Fruit fly (Drosophila melanogaster) whole organism, embryonic: ENCODE results near the gene CG13603.

Source experiments
- Atf6 ChIP-seq: fragments of 200-800 bp; sonication (Bioruptor generic); IDR thresholded peaks from 2 replicates; pipeline ENCODE4 v1.3.6; 2022; ENCODE audit warnings: missing biosample characterization, missing genetic modification characterization
- B-H1 ChIP-seq: fragments of 200-800 bp; sonication (Bioruptor generic); IDR thresholded peaks from 3 replicates; pipeline ENCODE4 v1.3.6; 2022; ENCODE audit warnings: missing biosample characterization, missing genetic modification characterization
- CG10959 ChIP-seq: fragments of 200-800 bp; sonication (Bioruptor generic); IDR thresholded peaks from 2 replicates; pipeline ENCODE4 v1.3.6; 2022; ENCODE audit warnings: missing biosample characterization, missing genetic modification characterization
- CG11695 ChIP-seq: fragments of 200-800 bp; sonication (Bioruptor generic); IDR thresholded peaks from 3 replicates; pipeline ENCODE4 v1.3.6; 2022; ENCODE audit warnings: missing biosample characterization, missing genetic modification characterization
- CG12744 ChIP-seq: fragments of 200-800 bp; sonication (Bioruptor generic); optimal IDR thresholded peaks from 2 replicates; lab custom pipeline; 2016; ENCODE audit warnings: missing biosample characterization, missing genetic modification characterization
- CG12769 ChIP-seq: fragments of 200-800 bp; sonication (Bioruptor generic); optimal IDR thresholded peaks from 2 replicates; lab custom pipeline; 2019; ENCODE audit warnings: missing biosample characterization, mild to moderate bottlenecking, missing genetic modification characterization, moderate library complexity
- CG13624 ChIP-seq: fragments of 200-800 bp; sonication (Bioruptor generic); optimal IDR thresholded peaks from 2 replicates; lab custom pipeline; 2016; ENCODE audit warnings: missing biosample characterization, missing genetic modification characterization
- CG16863 ChIP-seq: fragments of 200-800 bp; sonication (Bioruptor generic); optimal IDR thresholded peaks from 3 replicates; lab custom pipeline; 2016; ENCODE audit warnings: missing biosample characterization, missing genetic modification characterization
- CG18619 ChIP-seq: fragments of 200-800 bp; sonication (Bioruptor generic); optimal IDR thresholded peaks from 3 replicates; lab custom pipeline; 2017; ENCODE audit warnings: missing biosample characterization, mild to moderate bottlenecking, missing genetic modification characterization
- CG2678 ChIP-seq: fragments of 200-800 bp; sonication (Bioruptor generic); optimal IDR thresholded peaks from 3 replicates; lab custom pipeline; 2019; ENCODE audit warnings: missing biosample characterization, mild to moderate bottlenecking, missing genetic modification characterization, moderate library complexity
- CG4730 ChIP-seq: fragments of 200-800 bp; sonication (Bioruptor generic); IDR thresholded peaks from 2 replicates; pipeline ENCODE4 v1.3.6; 2022; ENCODE audit warnings: missing biosample characterization, missing genetic modification characterization
- CG7372 ChIP-seq: fragments of 200-800 bp; sonication (Bioruptor generic); IDR thresholded peaks from 2 replicates; pipeline ENCODE4 v1.3.6; 2022; ENCODE audit warnings: missing biosample characterization, missing genetic modification characterization
- CG7963 ChIP-seq: fragments of 200-800 bp; sonication (Bioruptor generic); IDR thresholded peaks from 3 replicates; pipeline ENCODE4 v1.3.6; 2022; ENCODE audit warnings: missing biosample characterization, missing genetic modification characterization; ENCODE audit not compliant: partially characterized antibody
- CG8359 ChIP-seq: fragments of 200-800 bp; sonication (Bioruptor generic); optimal IDR thresholded peaks from 2 replicates; lab custom pipeline; 2017; ENCODE audit warnings: missing biosample characterization, mild to moderate bottlenecking, missing genetic modification characterization, borderline replicate concordance
- CrebB ChIP-seq: fragments of 200-800 bp; sonication (Bioruptor generic); optimal IDR thresholded peaks from 3 replicates; lab custom pipeline; 2018; ENCODE audit warnings: missing biosample characterization, mild to moderate bottlenecking, missing genetic modification characterization
- Fer3 ChIP-seq: fragments of 200-800 bp; sonication (Bioruptor generic); optimal IDR thresholded peaks from 2 replicates; lab custom pipeline; 2018; ENCODE audit warnings: missing biosample characterization, mild to moderate bottlenecking, missing genetic modification characterization, moderate library complexity
- HHEX ChIP-seq: fragments of 200-800 bp; sonication (Bioruptor generic); optimal IDR thresholded peaks from 3 replicates; lab custom pipeline; 2017; ENCODE audit warnings: missing biosample characterization, mild to moderate bottlenecking, missing genetic modification characterization, missing genetic modification reagents
- HLH3B ChIP-seq: fragments of 200-800 bp; sonication (Bioruptor generic); IDR thresholded peaks from 2 replicates; pipeline ENCODE4 v1.3.6; 2022; ENCODE audit warnings: missing biosample characterization, missing genetic modification characterization
- PHDP ChIP-seq: fragments of 200-800 bp; sonication (Bioruptor generic); optimal IDR thresholded peaks from 3 replicates; lab custom pipeline; 2018; ENCODE audit warnings: missing biosample characterization, mild to moderate bottlenecking, missing genetic modification characterization, moderate library complexity
- Sox102F ChIP-seq: fragments of 200-800 bp; sonication (Bioruptor generic); optimal IDR thresholded peaks from 2 replicates; lab custom pipeline; 2018; ENCODE audit warnings: missing biosample characterization, mild to moderate bottlenecking, missing genetic modification characterization, moderate library complexity
- Tbp ChIP-seq: fragments of >200 bp; optimal IDR thresholded peaks from 2 replicates; lab custom pipeline; 2018; ENCODE audit warnings: missing biosample characterization, missing genetic modification characterization
- Xrp1 ChIP-seq: fragments of 200-800 bp; sonication (Bioruptor generic); IDR thresholded peaks from 2 replicates; pipeline ENCODE4 v1.3.6; 2022; ENCODE audit warnings: missing biosample characterization, missing genetic modification characterization
- abd-A ChIP-seq: fragments of 200-800 bp; sonication (Bioruptor generic); optimal IDR thresholded peaks from 3 replicates; lab custom pipeline; 2019; ENCODE audit warnings: missing biosample characterization, mild to moderate bottlenecking, missing genetic modification characterization, moderate library complexity
- ac ChIP-seq: fragments of 200-800 bp; sonication (Bioruptor generic); optimal IDR thresholded peaks from 3 replicates; lab custom pipeline; 2017; ENCODE audit warnings: missing biosample characterization, mild to moderate bottlenecking, missing genetic modification characterization
- bowl ChIP-seq: fragments of 200-800 bp; sonication (Bioruptor generic); IDR thresholded peaks from 2 replicates; pipeline ENCODE4 v1.3.6; 2022; ENCODE audit warnings: missing biosample characterization, missing genetic modification characterization
- caup ChIP-seq: fragments of 200-800 bp; sonication (Bioruptor generic); optimal IDR thresholded peaks from 3 replicates; lab custom pipeline; 2017; ENCODE audit warnings: missing biosample characterization, mild to moderate bottlenecking, missing genetic modification characterization, moderate library complexity; ENCODE audit not compliant: severe bottlenecking
- disco-r ChIP-seq: fragments of 200-800 bp; sonication (Bioruptor generic); optimal IDR thresholded peaks from 2 replicates; lab custom pipeline; 2016; ENCODE audit warnings: missing biosample characterization, missing genetic modification characterization
- dmrt11E ChIP-seq: fragments of 200-800 bp; sonication (Bioruptor generic); optimal IDR thresholded peaks from 3 replicates; lab custom pipeline; 2018; ENCODE audit warnings: missing biosample characterization, mild to moderate bottlenecking, missing genetic modification characterization, moderate library complexity
- dmrt99B ChIP-seq: fragments of 200-800 bp; sonication (Bioruptor generic); optimal IDR thresholded peaks from 2 replicates; lab custom pipeline; 2018; ENCODE audit warnings: missing biosample characterization, mild to moderate bottlenecking, missing genetic modification characterization, moderate library complexity
- fd3F ChIP-seq: fragments of 200-800 bp; sonication (Bioruptor generic); optimal IDR thresholded peaks from 2 replicates; lab custom pipeline; 2018; ENCODE audit warnings: missing biosample characterization, mild to moderate bottlenecking, missing genetic modification characterization, moderate library complexity
- fd64A ChIP-seq: fragments of 200-800 bp; sonication (Bioruptor generic); optimal IDR thresholded peaks from 3 replicates; lab custom pipeline; 2018; ENCODE audit warnings: missing biosample characterization, mild to moderate bottlenecking, missing genetic modification characterization
- gem ChIP-seq: fragments of 200-800 bp; sonication (Bioruptor generic); optimal IDR thresholded peaks from 2 replicates; lab custom pipeline; 2019; ENCODE audit warnings: missing biosample characterization, mild to moderate bottlenecking, missing genetic modification characterization, moderate library complexity
- h ChIP-seq: fragments of >200 bp; optimal IDR thresholded peaks from 2 replicates; lab custom pipeline; 2017
- ind ChIP-seq: fragments of 200-800 bp; sonication (Bioruptor generic); optimal IDR thresholded peaks from 3 replicates; lab custom pipeline; 2016; ENCODE audit warnings: missing biosample characterization, missing genetic modification characterization
- klu ChIP-seq: fragments of 200-800 bp; sonication (Bioruptor generic); IDR thresholded peaks from 2 replicates; pipeline ENCODE4 v1.3.6; 2022; ENCODE audit warnings: missing biosample characterization, missing genetic modification characterization
- lola ChIP-seq, 3 experiments: fragments of >200 bp in 2 of 3; fragments of 200-800 bp in 1 of 3; sonication (Bioruptor generic) in 1 of 3; optimal IDR thresholded peaks; 2 replicates each; lab custom pipeline; 2017 to 2019; ENCODE audit warnings: missing biosample characterization in 3 of 3, missing genetic modification characterization in 3 of 3, mild to moderate bottlenecking in 1 of 3, moderate library complexity in 1 of 3
- pan ChIP-seq, 4 experiments: fragments of >200 bp in 3 of 4; fragments of 200-800 bp in 1 of 4; sonication (Bioruptor generic) in 1 of 4; optimal IDR thresholded peaks in 3 of 4; IDR thresholded peaks in 1 of 4; 2 replicates each; pipeline versions ENCODE4 v1.3.6 to Lab custom; 2017 to 2022; ENCODE audit warnings: missing biosample characterization in 2 of 4, missing genetic modification characterization in 2 of 4, mixed read lengths in 1 of 4
- psq ChIP-seq: fragments of 200-800 bp; sonication (Bioruptor generic); optimal IDR thresholded peaks from 2 replicates; lab custom pipeline; 2017; ENCODE audit warnings: missing biosample characterization, missing genetic modification characterization
- repo ChIP-seq: fragments of 200-800 bp; sonication (Bioruptor generic); optimal IDR thresholded peaks from 2 replicates; lab custom pipeline; 2016; ENCODE audit warnings: missing biosample characterization, missing genetic modification characterization
- rib ChIP-seq: fragments of 200-800 bp; sonication (Bioruptor generic); IDR thresholded peaks from 2 replicates; pipeline ENCODE4 v1.3.6; 2022; ENCODE audit warnings: missing biosample characterization, missing genetic modification characterization
- sc ChIP-seq, 3 experiments: fragments of >200 bp in 2 of 3; fragments of 200-800 bp in 1 of 3; sonication (Bioruptor generic) in 1 of 3; optimal IDR thresholded peaks; 2 replicates in 2 of 3; 3 replicates in 1 of 3; lab custom pipeline; 2017; ENCODE audit warnings: mild to moderate bottlenecking in 1 of 3, missing biosample characterization in 1 of 3, missing genetic modification characterization in 1 of 3, missing genetic modification reagents in 1 of 3
- scrt ChIP-seq: fragments of 200-800 bp; sonication (Bioruptor generic); optimal IDR thresholded peaks from 2 replicates; lab custom pipeline; 2018; ENCODE audit warnings: missing biosample characterization, mild to moderate bottlenecking, missing genetic modification characterization, moderate library complexity
- sd ChIP-seq: fragments of 200-800 bp; sonication (Bioruptor generic); optimal IDR thresholded peaks from 3 replicates; lab custom pipeline; 2018; ENCODE audit warnings: missing biosample characterization, mild to moderate bottlenecking, missing genetic modification characterization, moderate library complexity
- sens-2 ChIP-seq: fragments of 200-800 bp; sonication (Bioruptor generic); IDR thresholded peaks from 2 replicates; pipeline ENCODE4 v1.3.6; 2022; ENCODE audit warnings: missing biosample characterization, missing genetic modification characterization
- seq ChIP-seq: fragments of 200-800 bp; sonication (Bioruptor generic); IDR thresholded peaks from 2 replicates; pipeline ENCODE4 v1.3.6; 2022; ENCODE audit warnings: missing biosample characterization, missing genetic modification characterization
- slbo ChIP-seq: fragments of 200-800 bp; sonication (Bioruptor generic); IDR thresholded peaks from 2 replicates; pipeline ENCODE4 v1.3.6; 2022; ENCODE audit warnings: missing biosample characterization, missing genetic modification characterization
- sna ChIP-seq: fragments of 200-800 bp; sonication (Bioruptor generic); IDR thresholded peaks from 2 replicates; pipeline ENCODE4 v1.3.6; 2022; ENCODE audit warnings: missing biosample characterization, missing genetic modification characterization; ENCODE audit not compliant: partially characterized antibody
- sr ChIP-seq: fragments of 200-800 bp; sonication (Bioruptor generic); IDR thresholded peaks from 3 replicates; pipeline ENCODE4 v1.3.6; 2022; ENCODE audit warnings: missing biosample characterization, missing genetic modification characterization
- tll ChIP-seq, 2 experiments: fragments of 200-800 bp in 1 of 2; fragments of >200 bp in 1 of 2; sonication (Bioruptor generic) in 1 of 2; optimal IDR thresholded peaks; 2 replicates each; lab custom pipeline; 2017 to 2019; ENCODE audit warnings: missing biosample characterization in 2 of 2, missing genetic modification characterization in 2 of 2, mild to moderate bottlenecking in 1 of 2, moderate library complexity in 1 of 2

The CG13603 gene

dm6 chr3R:23969449-23969848 is 16.9 kb downstream of the CG13603 start (continued):
- TF ChIP-seq CG12769 (tag; lab: Kevin White, UChicago) (no peak), disco-r (GFP tag; lab: Kevin White, UChicago) (no peak), Tbp (GFP tag; lab: Kevin White, UChicago) (no peak), dmrt11E (tag; lab: Kevin White, UChicago) (no peak), fd3F (GFP tag; lab: Kevin White, UChicago) (peak; percentile 52), dmrt99B (peak; percentile 58), sd (tag; lab: Kevin White, UChicago) (peak; percentile 36), repo (GFP tag; lab: Kevin White, UChicago) (no peak), sens-2 (GFP tag; lab: Robert Waterston, UW) (peak; percentile 17; the same call in 1 of the 2 replicates), bowl (GFP tag; lab: Robert Waterston, UW) (no peak), Xrp1 (GFP tag; lab: Robert Waterston, UW) (no peak; the same call in 1 of the 2 replicates), fd64A (no peak), Sox102F (GFP tag; lab: Kevin White, UChicago) (peak; percentile 69), CG7963 (GFP tag; lab: Robert Waterston, UW) (no peak), tll (GFP tag; optimal IDR thresholded peaks at IDR 0.05; lab: Kevin White, UChicago) (no peak), CG13624 (GFP tag; lab: Kevin White, UChicago) (no peak), CG2678 (tag; lab: Kevin White, UChicago) (peak; percentile 78), CG8359 (GFP tag; lab: Kevin White, UChicago) (no peak), gem (tag; lab: Kevin White, UChicago) (peak; percentile 77), sc (optimal IDR thresholded peaks at IDR 0.05; lab: Kevin White, UChicago) (no peak), sc (GFP tag; optimal IDR thresholded peaks at IDR 0.05; lab: Kevin White, UChicago) (peak; percentile 20), CG10959 (no peak), HHEX (GFP tag; lab: Kevin White, UChicago) (peak; percentile 63), seq (no peak), CG12744 (GFP tag; lab: Kevin White, UChicago) (no peak), rib (GFP tag; lab: Robert Waterston, UW) (no peak), h (lab: Kevin White, UChicago) (no peak), sna (GFP tag; lab: Robert Waterston, UW) (no peak), PHDP (tag; lab: Kevin White, UChicago) (peak; percentile 67), CG11695 (GFP tag; lab: Robert Waterston, UW) (peak; percentile 65; the same call in 1 of the 3 replicates), CG4730 (GFP tag; lab: Robert Waterston, UW) (0 out of 2 replicates have a peak, but pooled peaks have one; percentile 40), ind (peak; percentile 26), CG16863 (GFP tag; lab: Kevin White, UChicago) (no peak), klu (peak; percentile 49; the same call in 1 of the 2 replicates), B-H1 (GFP tag; lab: Robert Waterston, UW) (peak; percentile 33; the same call in 2 of the 3 replicates), CG18619 (peak; percentile 31), CG7372 (no peak), HLH3B (GFP tag; lab: Robert Waterston, UW) (peak; percentile 63), lola (GFP tag; optimal IDR thresholded peaks at IDR 0.05; lab: Kevin White, UChicago) (no peak), scrt (GFP tag; lab: Kevin White, UChicago) (no peak), psq (GFP tag; lab: Kevin White, UChicago) (no peak), CrebB (no peak), abd-A (tag; lab: Kevin White, UChicago) (peak; percentile 20), Fer3 (tag; lab: Kevin White, UChicago) (peak; percentile 61), slbo (peak; percentile 66), sr (GFP tag; lab: Robert Waterston, UW) (no peak), caup (GFP tag; lab: Kevin White, UChicago) (peak; percentile 18), Atf6 (peak; percentile 66), ac (GFP tag; lab: Kevin White, UChicago) (no peak), pan (optimal IDR thresholded peaks at IDR 0.05; lab: Kevin White, UChicago) (no peak), pan (GFP tag; optimal IDR thresholded peaks at IDR 0.05 in 1 of 2, IDR thresholded peaks at IDR 0.05 in 1 of 2) (peak in 1 of 2 experiments; percentile 64)
